Worm (Caenorhabditis elegans): ENCODE data around the gene F59F5.3.

Gene F59F5.3

ce11 chrX:10555189-10555964 lies 13.2 kb upstream of the F59F5.3 start, which contains the start of gene syd-2:
syd-2 (minus strand) TSS chrX:10555239.
- TF ChIP-seq rnt-1 (tag; optimal IDR thresholded peaks at IDR 0.05) (peak; percentile 90), elt-2 (tag; optimal IDR thresholded peaks at IDR 0.05) (peak; percentile 57), pag-3 (tag; optimal IDR thresholded peaks at IDR 0.05; ENCODE audit: borderline replicate concordance) (no peak), sdc-2 (tag; optimal IDR thresholded peaks at IDR 0.05) (peak; percentile 80), elt-4 (tag; optimal IDR thresholded peaks at IDR 0.05) (no peak), lim-6 (tag; optimal IDR thresholded peaks at IDR 0.05) (no peak), dmd-4 (tag; optimal IDR thresholded peaks at IDR 0.05; ENCODE audit: borderline replicate concordance) (peak; percentile 52), K02D7.2 (tag; optimal IDR thresholded peaks at IDR 0.05) (peak; percentile 30), fkh-6 (tag; optimal IDR thresholded peaks at IDR 0.05) (no peak), ceh-14 (tag; optimal IDR thresholded peaks at IDR 0.05) (peak; percentile 82), tbx-2 (tag; optimal IDR thresholded peaks at IDR 0.05) (peak; percentile 92), ceh-19 (GFP tag; optimal IDR thresholded peaks at IDR 0.05) (peak; percentile 60), fkh-10 (GFP tag; optimal IDR thresholded peaks at IDR 0.05) (no peak), hlh-13 (GFP tag; optimal IDR thresholded peaks at IDR 0.05) (no peak), unc-55 (GFP tag; optimal IDR thresholded peaks at IDR 0.05) (peak; percentile 61), C38D4.7 (GFP tag; optimal IDR thresholded peaks at IDR 0.05) (no peak), ahr-1 (tag; optimal IDR thresholded peaks at IDR 0.05) (peak; percentile 22), ceh-9 (tag; optimal IDR thresholded peaks at IDR 0.05) (no peak), mec-3 (tag; optimal IDR thresholded peaks at IDR 0.05; ENCODE audit: borderline replicate concordance) (no peak), fax-1 (tag; optimal IDR thresholded peaks at IDR 0.05) (peak; percentile 46), pat-9 (tag; optimal IDR thresholded peaks at IDR 0.05) (peak; percentile 38), ttx-3 (tag; optimal IDR thresholded peaks at IDR 0.05) (peak; percentile 4), pha-2 (tag; optimal IDR thresholded peaks at IDR 0.05) (peak; percentile 69), gmeb-2 (tag; optimal IDR thresholded peaks at IDR 0.05) (peak; percentile 61), ceh-18 (tag; optimal IDR thresholded peaks at IDR 0.05) (peak; percentile 92), zip-5 (tag; optimal IDR thresholded peaks at IDR 0.05) (no peak), dve-1 (tag; optimal IDR thresholded peaks at IDR 0.05) (peak; percentile 19), unc-86 (tag; optimal IDR thresholded peaks at IDR 0.05) (no peak), ceh-45 (GFP tag; IDR thresholded peaks at IDR 0.05) (no peak), hlh-15 (tag; optimal IDR thresholded peaks at IDR 0.05) (no peak), K09A11.1 (tag; optimal IDR thresholded peaks at IDR 0.05; ENCODE audit: insufficient read depth) (peak; percentile 44), eyg-1 (tag; optimal IDR thresholded peaks at IDR 0.05) (peak; percentile 69), ztf-16 (tag; optimal IDR thresholded peaks at IDR 0.05) (no peak), ceh-6 (GFP tag; optimal IDR thresholded peaks at IDR 0.05) (no peak), Y22D7AL.16 (tag; optimal IDR thresholded peaks at IDR 0.05) (no peak), unc-42 (tag; optimal IDR thresholded peaks at IDR 0.05) (peak; percentile 83), hlh-6 (tag; optimal IDR thresholded peaks at IDR 0.05) (peak; percentile 58), pros-1 (tag; optimal IDR thresholded peaks at IDR 0.05) (peak; percentile 60), syd-9 (tag; optimal IDR thresholded peaks at IDR 0.05) (peak; percentile 69), ceh-22 (tag; optimal IDR thresholded peaks at IDR 0.05) (no peak), unc-3 (GFP tag; conservative IDR thresholded peaks at IDR 0.05) (no peak), unc-3 (tag; optimal IDR thresholded peaks at IDR 0.05) (no peak), ceh-24 (tag; optimal IDR thresholded peaks at IDR 0.05) (peak; percentile 3), pha-4 (tag; optimal IDR thresholded peaks at IDR 0.05) (no peak), hlh-30 (tag; optimal IDR thresholded peaks at IDR 0.05; ENCODE audit: insufficient read depth) (peak; percentile 65), tbx-7 (tag; optimal IDR thresholded peaks at IDR 0.05) (no peak), nfya-1 (tag; optimal IDR thresholded peaks at IDR 0.05) (peak; percentile 89), ets-4 (tag; optimal IDR thresholded peaks at IDR 0.05) (peak; percentile 31), ama-1 (optimal IDR thresholded peaks at IDR 0.05) (no peak), nhr-232 (tag; optimal IDR thresholded peaks at IDR 0.05) (peak; percentile 2), T23F11.4 (GFP tag; optimal IDR thresholded peaks at IDR 0.05) (peak; percentile 64), C08G9.2 (tag; optimal IDR thresholded peaks at IDR 0.05) (peak; percentile 50)

Measured in whole organism, late embryonic.